Fruit fly (Drosophila melanogaster): Measurements from ENCODE around the gene CG31869.

- TF ChIP-seq h (optimal IDR thresholded peaks at IDR 0.05) (no peak), Tbp (GFP tag; optimal IDR thresholded peaks at IDR 0.05) (no peak), Dfd (GFP tag; optimal IDR thresholded peaks at IDR 0.05) (no peak), CG9437 (GFP tag; optimal IDR thresholded peaks at IDR 0.05) (peak; percentile 59), seq (GFP tag; IDR thresholded peaks at IDR 0.05) (no peak), CG6854 (GFP tag; optimal IDR thresholded peaks at IDR 0.05) (no peak), H2.0 (GFP tag; IDR thresholded peaks at IDR 0.05) (no peak), CG14050 (GFP tag; IDR thresholded peaks at IDR 0.05) (no peak), hkb (optimal IDR thresholded peaks at IDR 0.05) (no peak), hkb (GFP tag; IDR thresholded peaks at IDR 0.05) (no peak), CG6654 (GFP tag; optimal IDR thresholded peaks at IDR 0.05) (no peak)
Observed at dm6 chr2L:10735923-10736322, 65.0 kb downstream of the CG31869 start, which contains the start of gene Nup107.
